Worm (Caenorhabditis elegans): ENCODE measurements around the gene str-236.

ce11 chrV:1511537-1511936, 16.3 kb downstream of the str-236 start, which contains the start of gene nhr-260:
- TF ChIP-seq ccch-3 (GFP tag; optimal IDR thresholded peaks at IDR 0.05), result no peak
- no peak for TF ChIP-seq T07F8.4 (tag; optimal IDR thresholded peaks at IDR 0.05)
- TF ChIP-seq snpc-3.4 (tag; optimal IDR thresholded peaks at IDR 0.05), result no peak
- no peak for TF ChIP-seq ztf-3 (GFP tag; optimal IDR thresholded peaks at IDR 0.05)
- TF ChIP-seq mcd-1 (GFP tag; IDR thresholded peaks at IDR 0.05), result no peak
- TF ChIP-seq lag-1 (GFP tag; IDR thresholded peaks at IDR 0.05), result no peak
- no peak for TF ChIP-seq K11D2.4 (GFP tag; IDR thresholded peaks at IDR 0.05)
- TF ChIP-seq ztf-26 (tag; optimal IDR thresholded peaks at IDR 0.05), result no peak
- no peak for TF ChIP-seq ztf-28 (GFP tag; IDR thresholded peaks at IDR 0.05)
- TF ChIP-seq nfya-1 (tag; optimal IDR thresholded peaks at IDR 0.05; ENCODE audit: borderline replicate concordance, insufficient read depth), result no peak
